Worm (Caenorhabditis elegans) whole organism, L4 larva: ENCODE measurements around the gene Y67D8C.6.

ENCODE experiments used
- D1046.2 ChIP-seq: fragments of 200-800 bp; sonication (Bioruptor generic); IDR thresholded peaks from 2 replicates; pipeline ENCODE4 v1.3.6; 2022; ENCODE audit warnings: missing genetic modification characterization, missing compliant biosample characterization
- F26F4.8 ChIP-seq: fragments of 200-800 bp; sonication (Bioruptor generic); conservative IDR thresholded peaks from 2 replicates; pipeline ENCODE4 v1.3.6; 2022; ENCODE audit warnings: missing genetic modification characterization, missing compliant biosample characterization
- F49E8.2 ChIP-seq: sonication (generic microtip); optimal IDR thresholded peaks from 2 replicates; lab custom pipeline; 2016; ENCODE audit warnings: missing compliant biosample characterization, mild to moderate bottlenecking, missing genetic modification characterization, borderline replicate concordance
- R02D3.7 ChIP-seq: fragments of 150-350 bp; sonication (generic microtip); optimal IDR thresholded peaks from 3 replicates; lab custom pipeline; 2014; ENCODE audit warnings: missing biosample characterization, missing genetic modification characterization
- T26A8.4 ChIP-seq: fragments of 200-800 bp; sonication (Bioruptor generic); IDR thresholded peaks from 2 replicates; pipeline ENCODE4 v1.3.6; 2022; ENCODE audit warnings: missing genetic modification characterization, missing compliant biosample characterization
- Y105C5A.15 ChIP-seq: fragments of 200-800 bp; sonication (Bioruptor generic); IDR thresholded peaks from 2 replicates; pipeline ENCODE4 v1.3.6; 2022; ENCODE audit warnings: missing genetic modification characterization, missing compliant biosample characterization
- Y48G9A.11 ChIP-seq: fragments of 200-800 bp; sonication (Bioruptor generic); IDR thresholded peaks from 2 replicates; pipeline ENCODE4 v1.3.6; 2022; ENCODE audit warnings: missing genetic modification reagents, missing genetic modification characterization, missing compliant biosample characterization
- ZK546.5 ChIP-seq, 2 experiments: sonication (generic microtip); optimal IDR thresholded peaks; 2 replicates each; lab custom pipeline; 2017; ENCODE audit warnings: missing biosample characterization in 2 of 2, missing genetic modification characterization in 2 of 2
- ama-1 ChIP-seq: fragments of 150-350 bp; optimal IDR thresholded peaks from 2 replicates; lab custom pipeline; 2014; ENCODE audit warnings: inconsistent platforms, mixed read lengths
- arid-1 ChIP-seq: fragments of 200-800 bp; sonication (Bioruptor generic); conservative IDR thresholded peaks from 2 replicates; pipeline ENCODE4 v1.3.6; 2022; ENCODE audit warnings: missing genetic modification reagents, missing genetic modification characterization, missing compliant biosample characterization
- ces-1 ChIP-seq: fragments of 150-350 bp; sonication (generic microtip); optimal IDR thresholded peaks from 4 replicates; lab custom pipeline; 2014; ENCODE audit warnings: missing biosample characterization, missing genetic modification reagents, missing genetic modification characterization
- cey-2 ChIP-seq: sonication (generic microtip); optimal IDR thresholded peaks from 3 replicates; lab custom pipeline; 2017; ENCODE audit warnings: missing genetic modification characterization, mild to moderate bottlenecking, missing compliant biosample characterization, antibody characterized with exemption, borderline replicate concordance; ENCODE audit not compliant: insufficient read depth
- dmd-8 ChIP-seq: fragments of 200-800 bp; sonication (Bioruptor generic); IDR thresholded peaks from 2 replicates; pipeline ENCODE4 v1.3.6; 2022; ENCODE audit warnings: missing genetic modification characterization, missing compliant biosample characterization
- dmd-9 ChIP-seq: fragments of 200-800 bp; sonication (Bioruptor generic); IDR thresholded peaks from 2 replicates; pipeline ENCODE4 v1.3.6; 2022; ENCODE audit warnings: missing genetic modification reagents, missing genetic modification characterization, missing compliant biosample characterization
- egl-43 ChIP-seq: fragments of 200-800 bp; sonication (Bioruptor generic); IDR thresholded peaks from 2 replicates; pipeline ENCODE4 v1.3.6; 2022; ENCODE audit warnings: missing genetic modification reagents, missing genetic modification characterization, missing compliant biosample characterization
- fos-1 ChIP-seq: fragments of 150-350 bp; optimal IDR thresholded peaks from 2 replicates; lab custom pipeline; 2014; ENCODE audit warnings: missing biosample characterization, missing genetic modification characterization
- gei-8 ChIP-seq: fragments of 200-800 bp; sonication (Bioruptor generic); optimal IDR thresholded peaks from 2 replicates; lab custom pipeline; 2018; ENCODE audit warnings: mild to moderate bottlenecking, missing genetic modification characterization, missing compliant biosample characterization
- hlh-11 ChIP-seq: fragments of 200-800 bp; sonication (Bioruptor generic); optimal IDR thresholded peaks from 2 replicates; lab custom pipeline; 2018; ENCODE audit warnings: mild to moderate bottlenecking, missing genetic modification characterization, missing compliant biosample characterization
- hmg-1.1 ChIP-seq: fragments of 200-800 bp; sonication (Bioruptor generic); IDR thresholded peaks from 2 replicates; pipeline ENCODE4 v1.3.6; 2022; ENCODE audit warnings: missing genetic modification reagents, missing genetic modification characterization, missing compliant biosample characterization
- lin-1 ChIP-seq: fragments of 200-800 bp; sonication (Bioruptor generic); IDR thresholded peaks from 2 replicates; pipeline ENCODE4 v1.3.6; 2022; ENCODE audit warnings: missing genetic modification reagents, missing genetic modification characterization, missing compliant biosample characterization
- lin-29 ChIP-seq: fragments of 200-800 bp; sonication (Bioruptor generic); IDR thresholded peaks from 2 replicates; pipeline ENCODE4 v1.3.6; 2022; ENCODE audit warnings: missing genetic modification reagents, missing genetic modification characterization, missing compliant biosample characterization
- lin-38 ChIP-seq: fragments of 200-800 bp; sonication (Bioruptor generic); IDR thresholded peaks from 2 replicates; pipeline ENCODE4 v1.3.6; 2022; ENCODE audit warnings: missing genetic modification reagents, missing genetic modification characterization, missing compliant biosample characterization
- lin-39 ChIP-seq: fragments of 150-350 bp; optimal IDR thresholded peaks from 2 replicates; lab custom pipeline; 2014; ENCODE audit warnings: missing biosample characterization, missing genetic modification reagents, missing genetic modification characterization
- lir-3 ChIP-seq: sonication (generic microtip); optimal IDR thresholded peaks from 2 replicates; lab custom pipeline; 2016; ENCODE audit warnings: mild to moderate bottlenecking, missing genetic modification characterization, missing compliant biosample characterization
- madf-5 ChIP-seq, 2 experiments: fragments of 200-800 bp; sonication (Bioruptor generic); IDR thresholded peaks; 2 replicates each; pipeline ENCODE4 v1.3.6; 2022; ENCODE audit warnings: missing compliant biosample characterization in 2 of 2, missing genetic modification characterization in 2 of 2
- mdl-1 ChIP-seq, 2 experiments: fragments of 150-350 bp in 1 of 2; sonication (generic microtip) in 1 of 2; optimal IDR thresholded peaks; 2 replicates each; lab custom pipeline; 2014 to 2017; ENCODE audit warnings: missing biosample characterization in 2 of 2, missing genetic modification characterization in 2 of 2
- mdt-29 ChIP-seq: fragments of 200-800 bp; sonication (Bioruptor generic); IDR thresholded peaks from 2 replicates; pipeline ENCODE4 v1.3.6; 2022; ENCODE audit warnings: missing genetic modification reagents, missing genetic modification characterization, missing compliant biosample characterization
- nhr-237 ChIP-seq: sonication (generic microtip); optimal IDR thresholded peaks from 2 replicates; lab custom pipeline; 2017; ENCODE audit warnings: missing biosample characterization, missing genetic modification characterization
- nhr-76 ChIP-seq: fragments of 150-350 bp; optimal IDR thresholded peaks from 2 replicates; lab custom pipeline; 2014; ENCODE audit warnings: missing biosample characterization, missing genetic modification characterization
- nhr-77 ChIP-seq: fragments of 150-350 bp; optimal IDR thresholded peaks from 2 replicates; lab custom pipeline; 2014; ENCODE audit warnings: missing biosample characterization, missing genetic modification characterization
- saeg-2 ChIP-seq: fragments of 200-800 bp; sonication (Bioruptor generic); IDR thresholded peaks from 2 replicates; pipeline ENCODE4 v1.3.6; 2022; ENCODE audit warnings: missing genetic modification reagents, missing genetic modification characterization, missing compliant biosample characterization
- sdz-12 ChIP-seq: fragments of 200-800 bp; sonication (Bioruptor generic); optimal IDR thresholded peaks from 2 replicates; lab custom pipeline; 2018; ENCODE audit warnings: mild to moderate bottlenecking, missing genetic modification characterization, missing compliant biosample characterization
- set-16 ChIP-seq: fragments of 200-800 bp; sonication (Bioruptor generic); IDR thresholded peaks from 2 replicates; pipeline ENCODE4 v1.3.6; 2022; ENCODE audit warnings: missing genetic modification reagents, missing genetic modification characterization, missing compliant biosample characterization
- tra-1 ChIP-seq: fragments of 200-800 bp; sonication (Bioruptor generic); IDR thresholded peaks from 2 replicates; pipeline ENCODE4 v1.3.6; 2022; ENCODE audit warnings: missing genetic modification reagents, missing genetic modification characterization, missing compliant biosample characterization
- unc-62 ChIP-seq, 3 experiments: fragments of 150-350 bp in 1 of 3; sonication (generic microtip); optimal IDR thresholded peaks in 2 of 3; peaks in 1 of 3; 1 replicate in 1 of 3; 2 replicates in 2 of 3; lab custom pipeline; 2014 to 2017; ENCODE audit warnings: missing biosample characterization in 3 of 3, missing genetic modification characterization in 3 of 3, missing genetic modification reagents in 3 of 3, missing genotype in 1 of 3
- vab-7 ChIP-seq: fragments of 200-800 bp; sonication (Bioruptor generic); IDR thresholded peaks from 2 replicates; pipeline ENCODE4 v1.3.6; 2022; ENCODE audit warnings: missing genetic modification reagents, missing genetic modification characterization, missing compliant biosample characterization
- ztf-7 ChIP-seq: fragments of 150-350 bp; optimal IDR thresholded peaks from 2 replicates; lab custom pipeline; 2014; ENCODE audit warnings: missing biosample characterization, missing genetic modification characterization

Y67D8C.6 gene

ce11 chrIV:3062936-3063439, at the start of gene Y67D8C.6:
Gene Y67D8C.6, minus strand, starts transcription at chrIV:3063389.
- TF ChIP-seq vab-7 (GFP tag; lab: Robert Waterston, UW) = no peak
- TF ChIP-seq dmd-8 (GFP tag; lab: Robert Waterston, UW) = no peak
- peak in 1 of 2 experiments; percentile 83 for TF ChIP-seq unc-62 (GFP tag; optimal IDR thresholded peaks at IDR 0.05 in 1 of 2; lab: Kevin White, UChicago)
- TF ChIP-seq unc-62 (tag; optimal IDR thresholded peaks at IDR 0.05; lab: Kevin White, UChicago) = no peak
- TF ChIP-seq saeg-2 (GFP tag; lab: Robert Waterston, UW) = no peak
- no peak for TF ChIP-seq lir-3 (tag; lab: Kevin White, UChicago)
- peak; percentile 92 for TF ChIP-seq set-16 (GFP tag; lab: Robert Waterston, UW)
- TF ChIP-seq madf-5 (GFP tag; IDR thresholded peaks at IDR 0.05; lab: Robert Waterston, UW) = no peak
- TF ChIP-seq mdl-1 (tag; optimal IDR thresholded peaks at IDR 0.05; lab: Kevin White, UChicago) = no peak
- TF ChIP-seq ZK546.5 (tag; optimal IDR thresholded peaks at IDR 0.05; lab: Kevin White, UChicago) = no peak
- no peak for TF ChIP-seq nhr-77

DNA sequence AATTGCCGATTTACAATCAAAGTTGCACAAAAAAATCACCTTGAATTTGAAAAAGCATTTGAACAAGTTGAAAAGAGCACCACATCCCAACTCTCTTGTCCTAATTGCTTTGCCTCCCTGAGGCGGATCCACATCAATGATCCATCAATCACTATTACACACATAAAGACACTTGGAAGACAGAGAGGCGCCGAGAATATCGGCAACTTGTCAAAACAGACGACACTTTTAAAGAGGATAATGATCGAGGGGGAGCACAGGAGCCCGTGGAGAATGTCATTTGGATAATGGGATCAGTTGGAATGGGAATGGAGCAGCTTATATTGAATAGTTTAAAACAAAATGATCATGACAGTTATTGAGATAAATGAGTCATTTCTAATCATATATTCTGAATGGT, 38.0 kb upstream of the Y67D8C.6 start:
- TF ChIP-seq tra-1 (GFP tag; lab: Robert Waterston, UW) = no peak
- TF ChIP-seq fos-1 (tag; lab: Kevin White, UChicago) = no peak
- TF ChIP-seq lin-39 (tag; lab: Kevin White, UChicago) = no peak
- no peak for TF ChIP-seq lin-38 (GFP tag; lab: Robert Waterston, UW)
- TF ChIP-seq F49E8.2 (tag; lab: Kevin White, UChicago) = no peak
- TF ChIP-seq D1046.2 (GFP tag; lab: Robert Waterston, UW) = no peak
- no peak for TF ChIP-seq mdt-29
- TF ChIP-seq gei-8 (GFP tag; lab: Kevin White, UChicago) = no peak
- TF ChIP-seq dmd-9 (GFP tag; lab: Robert Waterston, UW) = no peak
- TF ChIP-seq Y48G9A.11 (GFP tag; lab: Robert Waterston, UW) = no peak
- no peak for TF ChIP-seq T26A8.4 (GFP tag; lab: Robert Waterston, UW)
- TF ChIP-seq lin-29 (GFP tag; lab: Robert Waterston, UW) = no peak
- TF ChIP-seq arid-1 = no peak
- no peak for TF ChIP-seq sdz-12 (GFP tag; lab: Kevin White, UChicago)
- no peak for TF ChIP-seq cey-2
- no peak for TF ChIP-seq hlh-11
- no peak for TF ChIP-seq set-16 (GFP tag; lab: Robert Waterston, UW)
- no peak for TF ChIP-seq nhr-76
- TF ChIP-seq lin-1 (GFP tag; lab: Robert Waterston, UW) = no peak
- no peak for TF ChIP-seq Y105C5A.15 (GFP tag; lab: Robert Waterston, UW)

- no peak for TF ChIP-seq ztf-7 (tag; lab: Kevin White, UChicago)
- no peak for TF ChIP-seq T26A8.4 (GFP tag; lab: Robert Waterston, UW)
- TF ChIP-seq ama-1 (lab: Kevin White, UChicago) = no peak
- TF ChIP-seq R02D3.7 (tag; lab: Kevin White, UChicago) = no peak
- TF ChIP-seq egl-43 (GFP tag; lab: Robert Waterston, UW) = no peak
These were observed 33.8 kb upstream of the Y67D8C.6 start for ce11 chrIV:3097019-3097418.

- TF ChIP-seq hmg-1.1 (GFP tag; lab: Robert Waterston, UW) (no peak), sdz-12 (GFP tag; lab: Kevin White, UChicago) (no peak), ces-1 (GFP tag; lab: Kevin White, UChicago) (peak; percentile 50), nhr-237 (tag; lab: Kevin White, UChicago) (no peak), F26F4.8 (GFP tag; lab: Robert Waterston, UW) (no peak)
These were observed 32.9 kb upstream of the Y67D8C.6 start for ce11 chrIV:3095995-3096544.
